Fruit fly (Drosophila melanogaster) whole organism, embryonic: ENCODE data around the gene Gcn5.

ENCODE experiments used
- Blimp-1 ChIP-seq: fragments of 200-800 bp; sonication (Bioruptor generic); optimal IDR thresholded peaks from 3 replicates; lab custom pipeline; 2018; ENCODE audit warnings: missing biosample characterization, missing genetic modification characterization, mild to moderate bottlenecking, moderate library complexity, missing genetic modification reagents
- C15 ChIP-seq: fragments of 200-800 bp; sonication (Bioruptor generic); IDR thresholded peaks from 3 replicates; pipeline ENCODE4 v1.3.6; 2022; ENCODE audit warnings: missing biosample characterization, missing genetic modification characterization
- CG10267 ChIP-seq: fragments of 200-800 bp; sonication (Bioruptor generic); optimal IDR thresholded peaks from 2 replicates; lab custom pipeline; 2018; ENCODE audit warnings: missing biosample characterization, mild to moderate bottlenecking, missing genetic modification characterization, moderate library complexity
- CG10979 ChIP-seq: fragments of 200-800 bp; sonication (Bioruptor generic); optimal IDR thresholded peaks from 2 replicates; lab custom pipeline; 2018; ENCODE audit warnings: missing biosample characterization, mild to moderate bottlenecking, missing genetic modification characterization, moderate library complexity
- CG11456 ChIP-seq: fragments of 200-800 bp; sonication (Bioruptor generic); IDR thresholded peaks from 3 replicates; pipeline ENCODE4 v1.3.6; 2022; ENCODE audit warnings: missing biosample characterization, missing genetic modification characterization
- CG11504 ChIP-seq: fragments of 200-800 bp; sonication (Bioruptor generic); optimal IDR thresholded peaks from 3 replicates; lab custom pipeline; 2019; ENCODE audit warnings: missing biosample characterization, mild to moderate bottlenecking, missing genetic modification characterization, moderate library complexity
- CG11696 ChIP-seq: fragments of 200-800 bp; sonication (Bioruptor generic); IDR thresholded peaks from 2 replicates; pipeline ENCODE4 v1.3.6; 2022; ENCODE audit warnings: missing biosample characterization, missing genetic modification characterization
- CG12155 ChIP-seq: fragments of 200-800 bp; sonication (Bioruptor generic); optimal IDR thresholded peaks from 3 replicates; lab custom pipeline; 2016; ENCODE audit warnings: missing biosample characterization, missing genetic modification characterization
- CG13296 ChIP-seq: fragments of 200-800 bp; sonication (Bioruptor generic); optimal IDR thresholded peaks from 3 replicates; lab custom pipeline; 2018; ENCODE audit warnings: missing biosample characterization, mild to moderate bottlenecking, missing genetic modification characterization
- CG15073 ChIP-seq: fragments of 200-800 bp; sonication (Bioruptor generic); optimal IDR thresholded peaks from 2 replicates; lab custom pipeline; 2016; ENCODE audit warnings: missing biosample characterization, missing genetic modification characterization
- CG15514 ChIP-seq: fragments of 200-800 bp; sonication (Bioruptor generic); optimal IDR thresholded peaks from 3 replicates; lab custom pipeline; 2017; ENCODE audit warnings: missing biosample characterization, missing genetic modification characterization, mild to moderate bottlenecking, moderate library complexity, missing genetic modification reagents
- CG18262 ChIP-seq: fragments of 200-800 bp; optimal IDR thresholded peaks from 3 replicates; lab custom pipeline; 2019; ENCODE audit warnings: missing biosample characterization, mild to moderate bottlenecking, missing genetic modification characterization, moderate library complexity
- CG2116 ChIP-seq: fragments of 200-800 bp; sonication (Bioruptor generic); optimal IDR thresholded peaks from 3 replicates; lab custom pipeline; 2018; ENCODE audit warnings: missing biosample characterization, mild to moderate bottlenecking, missing genetic modification characterization
- CG2678 ChIP-seq: fragments of 200-800 bp; sonication (Bioruptor generic); optimal IDR thresholded peaks from 3 replicates; lab custom pipeline; 2019; ENCODE audit warnings: missing biosample characterization, mild to moderate bottlenecking, missing genetic modification characterization, moderate library complexity
- CG2712 ChIP-seq: fragments of 200-800 bp; optimal IDR thresholded peaks from 3 replicates; lab custom pipeline; 2019; ENCODE audit warnings: missing biosample characterization, mild to moderate bottlenecking, missing genetic modification characterization, moderate library complexity
- CG3995 ChIP-seq: fragments of 200-800 bp; sonication (Bioruptor generic); optimal IDR thresholded peaks from 3 replicates; lab custom pipeline; 2016; ENCODE audit warnings: missing biosample characterization, missing genetic modification characterization
- CG8388 ChIP-seq: fragments of 200-800 bp; sonication (Bioruptor generic); optimal IDR thresholded peaks from 2 replicates; lab custom pipeline; 2019; ENCODE audit warnings: missing biosample characterization, mild to moderate bottlenecking, missing genetic modification characterization, moderate library complexity
- CG9797 ChIP-seq: fragments of 200-800 bp; sonication (Bioruptor generic); optimal IDR thresholded peaks from 3 replicates; lab custom pipeline; 2018; ENCODE audit warnings: missing biosample characterization, mild to moderate bottlenecking, missing genetic modification characterization
- CG9876 ChIP-seq: fragments of 200-800 bp; sonication (Bioruptor generic); optimal IDR thresholded peaks from 2 replicates; lab custom pipeline; 2016; ENCODE audit warnings: missing biosample characterization, missing genetic modification characterization
- D19A ChIP-seq: fragments of 200-800 bp; optimal IDR thresholded peaks from 3 replicates; lab custom pipeline; 2019; ENCODE audit warnings: missing biosample characterization, mild to moderate bottlenecking, missing genetic modification characterization, moderate library complexity
- D19B ChIP-seq: fragments of 200-800 bp; sonication (Bioruptor generic); optimal IDR thresholded peaks from 2 replicates; lab custom pipeline; 2017; ENCODE audit warnings: missing biosample characterization, mild to moderate bottlenecking, missing genetic modification characterization
- Dll ChIP-seq: fragments of 200-800 bp; sonication (Bioruptor generic); IDR thresholded peaks from 4 replicates; pipeline ENCODE4 v1.3.6; 2022; ENCODE audit warnings: missing biosample characterization, missing genetic modification characterization; ENCODE audit not compliant: partially characterized antibody
- Lim3 ChIP-seq: fragments of 200-800 bp; sonication (Bioruptor generic); IDR thresholded peaks from 2 replicates; pipeline ENCODE4 v1.3.6; 2022; ENCODE audit warnings: missing biosample characterization, missing genetic modification characterization
- Myb ChIP-seq: fragments of 200-800 bp; sonication (Bioruptor generic); optimal IDR thresholded peaks from 2 replicates; lab custom pipeline; 2016; ENCODE audit warnings: missing biosample characterization, missing genetic modification characterization
- NK7.1 ChIP-seq: fragments of 200-800 bp; sonication (Bioruptor generic); optimal IDR thresholded peaks from 3 replicates; lab custom pipeline; 2016; ENCODE audit warnings: missing biosample characterization, missing genetic modification characterization
- NfI ChIP-seq: fragments of 200-800 bp; sonication (Bioruptor generic); optimal IDR thresholded peaks from 3 replicates; lab custom pipeline; 2018; ENCODE audit warnings: missing biosample characterization, mild to moderate bottlenecking, missing genetic modification characterization, moderate library complexity
- Scr ChIP-seq: fragments of 200-800 bp; sonication (Bioruptor generic); IDR thresholded peaks from 2 replicates; pipeline ENCODE4 v1.3.6; 2022; ENCODE audit warnings: missing biosample characterization, missing genetic modification characterization; ENCODE audit not compliant: partially characterized antibody
- Ssrp ChIP-seq: fragments of 200-800 bp; sonication (Bioruptor generic); optimal IDR thresholded peaks from 2 replicates; lab custom pipeline; 2018; ENCODE audit warnings: missing biosample characterization, mild to moderate bottlenecking, missing genetic modification characterization, moderate library complexity
- TFAM ChIP-seq: fragments of 200-800 bp; sonication (Bioruptor generic); optimal IDR thresholded peaks from 2 replicates; lab custom pipeline; 2017; ENCODE audit warnings: missing biosample characterization, missing genetic modification characterization, inconsistent platforms
- Trl ChIP-seq, 3 experiments: fragments of >200 bp in 2 of 3; fragments of 200-800 bp in 1 of 3; sonication (Bioruptor generic) in 1 of 3; optimal IDR thresholded peaks; 2 replicates in 1 of 3; 3 replicates in 2 of 3; lab custom pipeline; 2016 to 2017; ENCODE audit warnings: missing biosample characterization in 1 of 3, missing genetic modification characterization in 1 of 3
- bcd ChIP-seq: fragments of 200-800 bp; sonication (Bioruptor generic); optimal IDR thresholded peaks from 2 replicates; lab custom pipeline; 2017; ENCODE audit warnings: missing biosample characterization, mild to moderate bottlenecking, missing genetic modification characterization
- chif ChIP-seq, 2 experiments: fragments of 200-800 bp; sonication (Bioruptor generic); optimal IDR thresholded peaks; 3 replicates each; lab custom pipeline; 2016; ENCODE audit warnings: missing biosample characterization in 2 of 2, missing genetic modification characterization in 2 of 2
- crp ChIP-seq, 2 experiments: fragments of 200-800 bp; sonication (Bioruptor generic); optimal IDR thresholded peaks; 2 replicates in 1 of 2; 3 replicates in 1 of 2; lab custom pipeline; 2017; ENCODE audit warnings: missing biosample characterization in 2 of 2, missing genetic modification characterization in 2 of 2, mild to moderate bottlenecking in 1 of 2, moderate library complexity in 1 of 2
- dpn ChIP-seq, 2 experiments: fragments of 200-800 bp; sonication (Bioruptor generic); optimal IDR thresholded peaks; 3 replicates each; lab custom pipeline; 2016; ENCODE audit warnings: missing biosample characterization in 2 of 2, missing genetic modification characterization in 2 of 2
- exex ChIP-seq: fragments of 200-800 bp; sonication (Bioruptor generic); optimal IDR thresholded peaks from 4 replicates; lab custom pipeline; 2018; ENCODE audit warnings: missing biosample characterization, mild to moderate bottlenecking, missing genetic modification characterization, moderate library complexity
- ftz-f1 ChIP-seq: fragments of 200-800 bp; sonication (Bioruptor generic); optimal IDR thresholded peaks from 2 replicates; lab custom pipeline; 2016; ENCODE audit warnings: missing biosample characterization, missing genetic modification characterization
- gsb-n ChIP-seq: fragments of 200-800 bp; sonication (Bioruptor generic); optimal IDR thresholded peaks from 3 replicates; lab custom pipeline; 2018; ENCODE audit warnings: missing biosample characterization, mild to moderate bottlenecking, missing genetic modification characterization
- lab ChIP-seq: fragments of 200-800 bp; sonication (Bioruptor generic); optimal IDR thresholded peaks from 3 replicates; lab custom pipeline; 2017; ENCODE audit warnings: missing biosample characterization, missing genetic modification characterization, mild to moderate bottlenecking, moderate library complexity, missing genetic modification reagents
- lbe ChIP-seq: fragments of 200-800 bp; sonication (Bioruptor generic); optimal IDR thresholded peaks from 2 replicates; lab custom pipeline; 2016; ENCODE audit warnings: missing biosample characterization, mild to moderate bottlenecking, missing genetic modification characterization
- lola ChIP-seq, 3 experiments: fragments of >200 bp in 2 of 3; fragments of 200-800 bp in 1 of 3; sonication (Bioruptor generic) in 1 of 3; optimal IDR thresholded peaks; 2 replicates each; lab custom pipeline; 2017 to 2019; ENCODE audit warnings: missing biosample characterization in 3 of 3, missing genetic modification characterization in 3 of 3, mild to moderate bottlenecking in 1 of 3, moderate library complexity in 1 of 3
- nau ChIP-seq: fragments of 200-800 bp; sonication (Bioruptor generic); optimal IDR thresholded peaks from 3 replicates; lab custom pipeline; 2017; ENCODE audit warnings: missing biosample characterization, mild to moderate bottlenecking, missing genetic modification characterization, missing genetic modification reagents
- odd ChIP-seq: fragments of 200-800 bp; sonication (Bioruptor generic); optimal IDR thresholded peaks from 2 replicates; lab custom pipeline; 2017; ENCODE audit warnings: missing biosample characterization, mild to moderate bottlenecking, missing genetic modification characterization
- pzg ChIP-seq: fragments of 200-800 bp; sonication (Bioruptor generic); optimal IDR thresholded peaks from 3 replicates; lab custom pipeline; 2018; ENCODE audit warnings: missing biosample characterization, mild to moderate bottlenecking, missing genetic modification characterization, moderate library complexity
- schlank ChIP-seq: fragments of 200-800 bp; sonication (Bioruptor generic); optimal IDR thresholded peaks from 2 replicates; lab custom pipeline; 2018; ENCODE audit warnings: missing biosample characterization, mild to moderate bottlenecking, missing genetic modification characterization
- scrt ChIP-seq: fragments of 200-800 bp; sonication (Bioruptor generic); optimal IDR thresholded peaks from 2 replicates; lab custom pipeline; 2018; ENCODE audit warnings: missing biosample characterization, mild to moderate bottlenecking, missing genetic modification characterization, moderate library complexity
- sisA ChIP-seq: fragments of 200-800 bp; sonication (Bioruptor generic); IDR thresholded peaks from 2 replicates; pipeline ENCODE4 v1.3.6; 2022; ENCODE audit warnings: missing biosample characterization, missing genetic modification characterization
- stwl ChIP-seq: fragments of 200-800 bp; sonication (Bioruptor generic); optimal IDR thresholded peaks from 3 replicates; lab custom pipeline; 2018; ENCODE audit warnings: missing biosample characterization, mild to moderate bottlenecking, missing genetic modification characterization, moderate library complexity
- trem ChIP-seq: fragments of 200-800 bp; optimal IDR thresholded peaks from 3 replicates; lab custom pipeline; 2019; ENCODE audit warnings: missing biosample characterization, mild to moderate bottlenecking, missing genetic modification characterization, moderate library complexity
- zfh1 ChIP-seq: fragments of 200-800 bp; sonication (Bioruptor generic); IDR thresholded peaks from 3 replicates; pipeline ENCODE4 v1.3.6; 2022; ENCODE audit warnings: missing biosample characterization, missing genetic modification characterization

Gcn5 gene

DNA sequence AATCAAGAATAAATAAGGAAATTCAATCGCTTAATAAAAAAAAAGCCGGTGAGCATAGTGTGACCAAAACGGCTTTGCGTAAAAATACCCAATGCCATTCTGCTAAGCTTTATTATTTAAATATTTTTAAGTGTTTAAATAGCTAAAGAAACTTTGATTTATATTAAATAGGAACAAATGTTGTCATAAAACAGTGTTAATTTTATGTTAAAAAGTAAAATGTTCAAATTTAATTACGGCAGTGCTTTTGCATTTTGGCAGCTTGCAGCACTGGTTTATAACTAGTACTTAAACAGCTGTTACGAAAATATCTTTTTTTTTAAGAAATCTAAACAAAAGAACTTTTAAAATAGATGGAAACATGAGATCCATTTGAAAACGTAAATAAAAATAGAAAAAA lies 22.6 kb downstream of the Gcn5 start, which contains the start of the genes CG10638 and CG10681 (continued):
- TF ChIP-seq ftz-f1 (GFP tag; lab: Kevin White, UChicago) (peak; percentile 78), D19B (GFP tag; lab: Kevin White, UChicago) (no peak), dpn (GFP tag; optimal IDR thresholded peaks at IDR 0.05; lab: Kevin White, UChicago) (peak in 1 of 2 experiments; percentile 50), Scr (GFP tag; lab: Robert Waterston, UW) (0 out of 2 replicates have a peak, but pooled peaks have one; percentile 11), CG10267 (tag; lab: Kevin White, UChicago) (peak; percentile 98), CG9876 (GFP tag; lab: Kevin White, UChicago) (no peak), trem (tag; lab: Kevin White, UChicago) (peak; percentile 98), CG10979 (tag; lab: Kevin White, UChicago) (peak; percentile 12), CG11696 (GFP tag; lab: Robert Waterston, UW) (no peak), NK7.1 (GFP tag; lab: Kevin White, UChicago) (no peak), CG3995 (peak; percentile 4), stwl (tag; lab: Kevin White, UChicago) (peak; percentile 86), lab (GFP tag; lab: Kevin White, UChicago) (peak; percentile 15), Dll (0 out of 4 replicates have a peak, but pooled peaks have one; percentile 11), CG18262 (tag; lab: Kevin White, UChicago) (peak; percentile 49), C15 (no peak), Blimp-1 (GFP tag; lab: Kevin White, UChicago) (peak; percentile 41), Ssrp (tag; lab: Kevin White, UChicago) (no peak), CG2116 (GFP tag; lab: Kevin White, UChicago) (peak; percentile 95), CG11456 (GFP tag; lab: Robert Waterston, UW) (no peak), CG2712 (tag; lab: Kevin White, UChicago) (peak; percentile 54), TFAM (GFP tag; lab: Kevin White, UChicago) (no peak), schlank (tag; lab: Kevin White, UChicago) (no peak), CG2678 (tag; lab: Kevin White, UChicago) (peak; percentile 46), CG8388 (GFP tag; lab: Kevin White, UChicago) (peak; percentile 27), Lim3 (GFP tag; lab: Robert Waterston, UW) (no peak), gsb-n (tag; lab: Kevin White, UChicago) (peak; percentile 40), lbe (peak; percentile 85), scrt (GFP tag; lab: Kevin White, UChicago) (peak; percentile 40), chif (GFP tag; optimal IDR thresholded peaks at IDR 0.05; lab: Kevin White, UChicago) (peak in 1 of 2 experiments; percentile 19), CG11504 (tag; lab: Kevin White, UChicago) (peak; percentile 58), Trl (optimal IDR thresholded peaks at IDR 0.05; lab: Kevin White, UChicago) (no peak), Trl (GFP tag; optimal IDR thresholded peaks at IDR 0.05; lab: Kevin White, UChicago) (peak; percentile 24), CG9797 (GFP tag; lab: Kevin White, UChicago) (peak; percentile 73), pzg (peak; percentile 60), odd (GFP tag; lab: Kevin White, UChicago) (no peak), bcd (no peak), NfI (peak; percentile 27), CG15073 (GFP tag; lab: Kevin White, UChicago) (no peak), crp (GFP tag; optimal IDR thresholded peaks at IDR 0.05; lab: Kevin White, UChicago) (peak; percentile 67 to 91), CG15514 (GFP tag; lab: Kevin White, UChicago) (peak; percentile 74), exex (tag; lab: Kevin White, UChicago) (peak; percentile 31), CG12155 (GFP tag; lab: Kevin White, UChicago) (peak; percentile 70), lola (GFP tag; optimal IDR thresholded peaks at IDR 0.05; lab: Kevin White, UChicago) (peak in 1 of 3 experiments; percentile 37), zfh1 (GFP tag; lab: Robert Waterston, UW) (no peak), CG13296 (GFP tag; lab: Kevin White, UChicago) (peak; percentile 54), sisA (GFP tag; lab: Robert Waterston, UW) (no peak), Myb (GFP tag; lab: Kevin White, UChicago) (peak; percentile 32), D19A (tag; lab: Kevin White, UChicago) (peak; percentile 34), nau (peak; percentile 45)
